Fruit fly (Drosophila melanogaster) whole organism, embryonic: ENCODE measurements around the gene CG16753.

Source experiments
- ATbp ChIP-seq: fragments of 200-800 bp; sonication (Bioruptor generic); optimal IDR thresholded peaks from 2 replicates; lab custom pipeline; 2017; ENCODE audit warnings: missing biosample characterization, mild to moderate bottlenecking, missing genetic modification characterization, missing genetic modification reagents
- Aef1 ChIP-seq: fragments of 200-800 bp; sonication (Bioruptor generic); IDR thresholded peaks from 3 replicates; pipeline ENCODE4 v1.3.6; 2022; ENCODE audit warnings: missing biosample characterization, missing genetic modification characterization
- Atf-2 ChIP-seq: fragments of 200-800 bp; sonication (Bioruptor generic); optimal IDR thresholded peaks from 2 replicates; lab custom pipeline; 2016; ENCODE audit warnings: missing biosample characterization, missing genetic modification characterization
- Bdp1 ChIP-seq: fragments of 200-800 bp; sonication (Bioruptor generic); optimal IDR thresholded peaks from 3 replicates; lab custom pipeline; 2016; ENCODE audit warnings: missing biosample characterization, missing genetic modification characterization
- CG10462 ChIP-seq: fragments of 200-800 bp; sonication (Bioruptor generic); optimal IDR thresholded peaks from 2 replicates; lab custom pipeline; 2016; ENCODE audit warnings: missing biosample characterization, missing genetic modification characterization
- CG11560 ChIP-seq: fragments of 200-800 bp; sonication (Bioruptor generic); IDR thresholded peaks from 3 replicates; pipeline ENCODE4 v1.3.6; 2022; ENCODE audit warnings: missing biosample characterization, missing genetic modification characterization
- CG12104 ChIP-seq: fragments of 200-800 bp; sonication (Bioruptor generic); optimal IDR thresholded peaks from 3 replicates; lab custom pipeline; 2016; ENCODE audit warnings: missing biosample characterization, missing genetic modification characterization
- CG14667 ChIP-seq: fragments of 200-800 bp; sonication (Bioruptor generic); IDR thresholded peaks from 2 replicates; pipeline ENCODE4 v1.3.6; 2022; ENCODE audit warnings: missing biosample characterization, missing genetic modification characterization
- CG15011 ChIP-seq: fragments of 200-800 bp; sonication (Bioruptor generic); optimal IDR thresholded peaks from 3 replicates; lab custom pipeline; 2018; ENCODE audit warnings: missing biosample characterization, mild to moderate bottlenecking, missing genetic modification characterization
- CG15269 ChIP-seq: fragments of 200-800 bp; sonication (Bioruptor generic); optimal IDR thresholded peaks from 2 replicates; lab custom pipeline; 2018; ENCODE audit warnings: missing biosample characterization, mild to moderate bottlenecking, missing genetic modification characterization, moderate library complexity
- CG17802 ChIP-seq: fragments of 200-800 bp; sonication (Bioruptor generic); optimal IDR thresholded peaks from 2 replicates; lab custom pipeline; 2018; ENCODE audit warnings: missing biosample characterization, mild to moderate bottlenecking, missing genetic modification characterization, moderate library complexity
- CG2678 ChIP-seq: fragments of 200-800 bp; sonication (Bioruptor generic); optimal IDR thresholded peaks from 3 replicates; lab custom pipeline; 2019; ENCODE audit warnings: missing biosample characterization, mild to moderate bottlenecking, missing genetic modification characterization, moderate library complexity
- CG30020 ChIP-seq: fragments of 200-800 bp; optimal IDR thresholded peaks from 2 replicates; lab custom pipeline; 2019; ENCODE audit warnings: missing biosample characterization, mild to moderate bottlenecking, missing genetic modification characterization, moderate library complexity
- CG4328 ChIP-seq: fragments of 200-800 bp; sonication (Bioruptor generic); optimal IDR thresholded peaks from 3 replicates; lab custom pipeline; 2017; ENCODE audit warnings: missing biosample characterization, missing genetic modification reagents, missing genetic modification characterization
- CG4360 ChIP-seq: fragments of 200-800 bp; sonication (Bioruptor generic); IDR thresholded peaks from 2 replicates; pipeline ENCODE4 v1.3.6; 2022; ENCODE audit warnings: missing biosample characterization, missing genetic modification characterization
- CG4424 ChIP-seq: fragments of 200-800 bp; sonication (Bioruptor generic); optimal IDR thresholded peaks from 3 replicates; lab custom pipeline; 2016; ENCODE audit warnings: missing biosample characterization, missing genetic modification characterization
- CG6254 ChIP-seq: fragments of 200-800 bp; sonication (Bioruptor generic); optimal IDR thresholded peaks from 3 replicates; lab custom pipeline; 2017; ENCODE audit warnings: mild to moderate bottlenecking, missing biosample characterization, missing genetic modification reagents, missing genetic modification characterization
- CG6654 ChIP-seq: fragments of 200-800 bp; sonication (Bioruptor generic); optimal IDR thresholded peaks from 2 replicates; lab custom pipeline; 2017; ENCODE audit warnings: missing biosample characterization, mild to moderate bottlenecking, missing genetic modification characterization
- CG6765 ChIP-seq: fragments of 200-800 bp; sonication (Bioruptor generic); optimal IDR thresholded peaks from 3 replicates; lab custom pipeline; 2017; ENCODE audit warnings: missing biosample characterization, mild to moderate bottlenecking, missing genetic modification characterization
- CG8290 ChIP-seq, 3 experiments: fragments of 200-800 bp; sonication (Bioruptor generic); optimal IDR thresholded peaks; 2 replicates each; lab custom pipeline; 2016 to 2019; ENCODE audit warnings: missing biosample characterization in 3 of 3, missing genetic modification characterization in 3 of 3, mild to moderate bottlenecking in 2 of 3, moderate library complexity in 1 of 3
- CG8765 ChIP-seq: fragments of 200-800 bp; sonication (Bioruptor generic); IDR thresholded peaks from 2 replicates; pipeline ENCODE4 v1.3.6; 2022; ENCODE audit warnings: missing biosample characterization, missing genetic modification characterization
- CG9437 ChIP-seq: fragments of 200-800 bp; sonication (Bioruptor generic); optimal IDR thresholded peaks from 2 replicates; lab custom pipeline; 2018; ENCODE audit warnings: missing biosample characterization, mild to moderate bottlenecking, missing genetic modification characterization
- D ChIP-seq, 2 experiments: fragments of 200-800 bp in 1 of 2; fragments of >200 bp in 1 of 2; sonication (Bioruptor generic) in 1 of 2; optimal IDR thresholded peaks; 2 replicates in 1 of 2; 3 replicates in 1 of 2; lab custom pipeline; 2017; ENCODE audit warnings: mild to moderate bottlenecking in 1 of 2, missing biosample characterization in 1 of 2, missing genetic modification characterization in 1 of 2, missing genetic modification reagents in 1 of 2
- Fer2 ChIP-seq: fragments of 200-800 bp; sonication (Bioruptor generic); optimal IDR thresholded peaks from 2 replicates; lab custom pipeline; 2018; ENCODE audit warnings: missing biosample characterization, mild to moderate bottlenecking, missing genetic modification characterization, moderate library complexity
- GATAe ChIP-seq: fragments of 200-800 bp; sonication (Bioruptor generic); conservative IDR thresholded peaks from 2 replicates; pipeline ENCODE4 v1.3.6; 2022; ENCODE audit warnings: missing biosample characterization, missing genetic modification characterization
- HLH54F ChIP-seq: fragments of 200-800 bp; sonication (Bioruptor generic); optimal IDR thresholded peaks from 3 replicates; lab custom pipeline; 2016; ENCODE audit warnings: missing biosample characterization, missing genetic modification characterization
- Hmx ChIP-seq: fragments of 200-800 bp; sonication (Bioruptor generic); optimal IDR thresholded peaks from 2 replicates; lab custom pipeline; 2016; ENCODE audit warnings: missing biosample characterization, missing genetic modification characterization
- MTF-1 ChIP-seq: fragments of 200-800 bp; sonication (Bioruptor generic); optimal IDR thresholded peaks from 2 replicates; lab custom pipeline; 2018; ENCODE audit warnings: missing biosample characterization, mild to moderate bottlenecking, missing genetic modification characterization, borderline replicate concordance
- Med ChIP-seq: fragments of 200-800 bp; sonication (Bioruptor generic); peaks from one replicate; lab custom pipeline; 2016; ENCODE audit warnings: missing biosample characterization, missing genetic modification characterization, mild to moderate bottlenecking, inconsistent platforms, moderate library complexity
- Meics ChIP-seq: fragments of 200-800 bp; sonication (Bioruptor generic); optimal IDR thresholded peaks from 2 replicates; lab custom pipeline; 2017; ENCODE audit warnings: missing biosample characterization, mild to moderate bottlenecking, missing genetic modification characterization
- Mes4 ChIP-seq: fragments of 200-800 bp; sonication (Bioruptor generic); optimal IDR thresholded peaks from 2 replicates; lab custom pipeline; 2016; ENCODE audit warnings: missing biosample characterization, missing genetic modification characterization
- NK7.1 ChIP-seq: fragments of 200-800 bp; sonication (Bioruptor generic); optimal IDR thresholded peaks from 3 replicates; lab custom pipeline; 2016; ENCODE audit warnings: missing biosample characterization, missing genetic modification characterization
- Pdp1 ChIP-seq, 2 experiments: fragments of 200-800 bp; sonication (Bioruptor generic); optimal IDR thresholded peaks; 3 replicates each; lab custom pipeline; 2016; ENCODE audit warnings: missing biosample characterization in 2 of 2, missing genetic modification characterization in 2 of 2, mild to moderate bottlenecking in 1 of 2, moderate library complexity in 1 of 2
- Rfx ChIP-seq: fragments of 200-800 bp; sonication (Bioruptor generic); IDR thresholded peaks from 2 replicates; pipeline ENCODE4 v1.3.6; 2022; ENCODE audit warnings: missing biosample characterization, missing genetic modification characterization
- Six4 ChIP-seq: fragments of 200-800 bp; sonication (Bioruptor generic); optimal IDR thresholded peaks from 2 replicates; lab custom pipeline; 2016; ENCODE audit warnings: missing biosample characterization, missing genetic modification characterization
- ase ChIP-seq: fragments of 200-800 bp; sonication (Bioruptor generic); IDR thresholded peaks from 3 replicates; pipeline ENCODE4 v1.3.6; 2022; ENCODE audit warnings: missing biosample characterization, missing genetic modification characterization
- cato ChIP-seq: fragments of 200-800 bp; sonication (Bioruptor generic); optimal IDR thresholded peaks from 2 replicates; lab custom pipeline; 2016; ENCODE audit warnings: missing biosample characterization, missing genetic modification characterization, borderline replicate concordance
- corto ChIP-seq: fragments of 200-800 bp; sonication (Bioruptor generic); optimal IDR thresholded peaks from 2 replicates; lab custom pipeline; 2016; ENCODE audit warnings: missing biosample characterization, mild to moderate bottlenecking, missing genetic modification characterization, moderate library complexity
- ewg ChIP-seq: fragments of 200-800 bp; sonication (Bioruptor generic); optimal IDR thresholded peaks from 3 replicates; lab custom pipeline; 2017; ENCODE audit warnings: mild to moderate bottlenecking, missing biosample characterization, missing genetic modification reagents, missing genetic modification characterization
- fd102C ChIP-seq: fragments of 200-800 bp; sonication (Bioruptor generic); optimal IDR thresholded peaks from 2 replicates; lab custom pipeline; 2018; ENCODE audit warnings: missing biosample characterization, mild to moderate bottlenecking, missing genetic modification characterization, moderate library complexity
- hth ChIP-seq: fragments of >200 bp; optimal IDR thresholded peaks from 2 replicates; lab custom pipeline; 2017; ENCODE audit warnings: inconsistent platforms
- kay ChIP-seq: fragments of 200-800 bp; sonication (Bioruptor generic); optimal IDR thresholded peaks from 2 replicates; lab custom pipeline; 2016; ENCODE audit warnings: missing biosample characterization, missing genetic modification characterization
- mld ChIP-seq: fragments of 200-800 bp; sonication (Bioruptor generic); IDR thresholded peaks from 3 replicates; pipeline ENCODE4 v1.3.6; 2022; ENCODE audit warnings: missing biosample characterization, missing genetic modification characterization; ENCODE audit not compliant: partially characterized antibody
- org-1 ChIP-seq: fragments of 200-800 bp; sonication (Bioruptor generic); optimal IDR thresholded peaks from 2 replicates; lab custom pipeline; 2017; ENCODE audit warnings: missing biosample characterization, missing genetic modification characterization
- pros ChIP-seq: fragments of 200-800 bp; sonication (Bioruptor generic); optimal IDR thresholded peaks from 3 replicates; lab custom pipeline; 2019; ENCODE audit warnings: missing biosample characterization, mild to moderate bottlenecking, missing genetic modification characterization, moderate library complexity
- pum ChIP-seq: fragments of 200-800 bp; sonication (Bioruptor generic); optimal IDR thresholded peaks from 2 replicates; lab custom pipeline; 2016; ENCODE audit warnings: missing biosample characterization, missing genetic modification characterization
- row ChIP-seq: fragments of 200-800 bp; sonication (Bioruptor generic); IDR thresholded peaks from 3 replicates; pipeline ENCODE4 v1.3.6; 2022; ENCODE audit warnings: missing biosample characterization, missing genetic modification characterization
- sna ChIP-seq: fragments of 200-800 bp; sonication (Bioruptor generic); IDR thresholded peaks from 2 replicates; pipeline ENCODE4 v1.3.6; 2022; ENCODE audit warnings: missing biosample characterization, missing genetic modification characterization; ENCODE audit not compliant: partially characterized antibody

Gene CG16753

DNA sequence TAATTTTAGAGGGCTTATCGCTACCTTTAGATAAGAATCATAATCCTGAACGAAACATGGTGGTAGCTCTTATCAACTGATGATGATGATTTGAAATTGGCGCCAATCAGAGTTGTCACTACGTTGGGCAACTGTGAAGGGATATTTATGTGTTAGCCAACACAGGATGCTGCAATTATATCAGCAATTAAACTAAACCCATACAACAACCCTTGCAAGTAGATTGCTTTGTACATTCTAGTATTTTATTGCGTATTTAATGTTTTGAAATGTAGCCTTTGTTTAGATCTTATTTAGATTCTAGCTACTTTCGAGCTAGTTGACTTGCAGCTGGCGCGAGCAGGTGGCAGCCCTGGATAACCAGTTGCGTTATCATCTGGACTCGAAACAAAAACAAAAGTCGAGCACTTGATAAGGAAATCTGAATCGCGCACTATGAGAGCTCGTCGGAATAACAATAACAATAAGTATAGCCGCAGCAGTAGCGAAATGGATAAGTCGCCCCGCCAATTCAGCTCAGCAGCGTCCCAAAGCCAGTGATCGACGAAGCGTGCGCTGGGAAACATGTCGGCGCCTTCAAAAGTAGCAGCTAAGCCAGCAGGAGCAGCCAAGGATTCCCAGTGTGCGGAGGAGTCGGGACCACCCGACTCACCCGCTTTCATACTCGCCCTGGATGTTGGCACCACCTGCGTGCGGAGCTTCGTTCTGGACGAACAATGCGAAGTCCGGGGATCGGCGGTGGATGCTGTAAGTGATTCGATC, 2.6 kb upstream of the CG16753 start, which contains the start of gene CG1271 (continued):
- peak; percentile 75 for TF ChIP-seq Meics (GFP tag; lab: Kevin White, UChicago)
- TF ChIP-seq CG10462 (GFP tag; lab: Kevin White, UChicago): no peak
- TF ChIP-seq hth (lab: Kevin White, UChicago): no peak
- TF ChIP-seq CG2678 (tag; lab: Kevin White, UChicago): peak; percentile 81
- peak; percentile 17 for TF ChIP-seq CG6765
- TF ChIP-seq CG11560 (tag; lab: Robert Waterston, UW): no peak
- no peak for TF ChIP-seq ATbp (GFP tag; lab: Kevin White, UChicago)
- TF ChIP-seq Bdp1 (GFP tag; lab: Kevin White, UChicago): peak; percentile 28
- TF ChIP-seq CG6254 (GFP tag; lab: Kevin White, UChicago): peak; percentile 9
- peak; percentile 92 for TF ChIP-seq Med (GFP tag; lab: Kevin White, UChicago)
- TF ChIP-seq Fer2: peak; percentile 20
- peak; percentile 65 for TF ChIP-seq kay (GFP tag; lab: Kevin White, UChicago)
- no peak for TF ChIP-seq fd102C (GFP tag; lab: Kevin White, UChicago)
- peak; percentile 23 for TF ChIP-seq CG15011
- peak; percentile 49 for TF ChIP-seq Six4 (GFP tag; lab: Kevin White, UChicago)
- TF ChIP-seq org-1 (GFP tag; lab: Kevin White, UChicago): peak; percentile 13
- no peak for TF ChIP-seq CG4360 (GFP tag; lab: Robert Waterston, UW)
- no peak for TF ChIP-seq MTF-1 (GFP tag; lab: Kevin White, UChicago)
- TF ChIP-seq cato: peak; percentile 21
- peak; percentile 54 for TF ChIP-seq CG12104 (GFP tag; lab: Kevin White, UChicago)
- no peak for TF ChIP-seq corto
- peak; percentile 44 for TF ChIP-seq CG9437 (GFP tag; lab: Kevin White, UChicago)
- peak; percentile 52 for TF ChIP-seq Atf-2
- peak; percentile 43 for TF ChIP-seq CG4328 (GFP tag; lab: Kevin White, UChicago)
- TF ChIP-seq sna (GFP tag; lab: Robert Waterston, UW): no peak
- peak; percentile 5 for TF ChIP-seq CG17802
- TF ChIP-seq Hmx (GFP tag; lab: Kevin White, UChicago): no peak
- no peak for TF ChIP-seq D (optimal IDR thresholded peaks at IDR 0.05; lab: Kevin White, UChicago)
- TF ChIP-seq D (GFP tag; optimal IDR thresholded peaks at IDR 0.05; lab: Kevin White, UChicago): peak; percentile 25
- TF ChIP-seq Aef1 (GFP tag; lab: Robert Waterston, UW): peak; percentile 78
- TF ChIP-seq CG14667 (GFP tag; lab: Robert Waterston, UW): 0 out of 2 replicates have a peak, but pooled peaks have one; percentile 28
- TF ChIP-seq row (GFP tag; lab: Robert Waterston, UW): peak; percentile 94
- peak; percentile 51 for TF ChIP-seq CG15269
- peak; percentile 80 for TF ChIP-seq GATAe
- TF ChIP-seq CG6654: no peak
- no peak for TF ChIP-seq CG8765 (GFP tag; lab: Robert Waterston, UW)
- no peak for TF ChIP-seq Mes4 (GFP tag; lab: Kevin White, UChicago)
- TF ChIP-seq ase (GFP tag; lab: Robert Waterston, UW): peak; percentile 56; the same call in 2 of the 3 replicates
- TF ChIP-seq pros (GFP tag; lab: Kevin White, UChicago): no peak
- peak; percentile 61 to 68 for TF ChIP-seq Pdp1 (GFP tag; optimal IDR thresholded peaks at IDR 0.05; lab: Kevin White, UChicago)
- peak; percentile 49 for TF ChIP-seq pum (GFP tag; lab: Kevin White, UChicago)
- no peak for TF ChIP-seq ewg (GFP tag; lab: Kevin White, UChicago)
- peak; percentile 72 for TF ChIP-seq HLH54F (GFP tag; lab: Kevin White, UChicago)
- TF ChIP-seq NK7.1 (GFP tag; lab: Kevin White, UChicago): peak; percentile 14
- peak; percentile 28 for TF ChIP-seq CG30020 (tag; lab: Kevin White, UChicago)
- peak; percentile 73 for TF ChIP-seq CG8290 (GFP tag; optimal IDR thresholded peaks at IDR 0.05; lab: Kevin White, UChicago)
- peak; percentile 70 to 80 for TF ChIP-seq CG8290 (tag; optimal IDR thresholded peaks at IDR 0.05; lab: Kevin White, UChicago)
- peak; percentile 76 for TF ChIP-seq Rfx (GFP tag; lab: Robert Waterston, UW)
- peak; percentile 56 for TF ChIP-seq CG4424 (GFP tag; lab: Kevin White, UChicago)
- TF ChIP-seq mld (GFP tag; lab: Robert Waterston, UW): 0 out of 3 replicates have a peak, but pooled peaks have one; percentile 28
